Worm (Caenorhabditis elegans) whole organism, mixed stage, embryonic: ENCODE results near the gene nhr-71.

Experiments
- M03D4.4 ChIP-seq: sonication (generic microtip); optimal IDR thresholded peaks from 2 replicates; lab custom pipeline; 2017; ENCODE audit warnings: mild to moderate bottlenecking, missing genetic modification characterization, missing compliant biosample characterization
- bed-3 ChIP-seq: fragments of 200-800 bp; sonication (Bioruptor generic); optimal IDR thresholded peaks from 3 replicates; lab custom pipeline; 2018; ENCODE audit warnings: mild to moderate bottlenecking, missing genetic modification characterization, moderate library complexity, missing compliant biosample characterization
- blmp-1 ChIP-seq: fragments of 150-350 bp; optimal IDR thresholded peaks from 2 replicates; lab custom pipeline; 2014; ENCODE audit warnings: missing biosample characterization, missing genetic modification characterization
- ceh-43 ChIP-seq: fragments of 200-800 bp; sonication (Bioruptor generic); optimal IDR thresholded peaks from 2 replicates; lab custom pipeline; 2018; ENCODE audit warnings: mild to moderate bottlenecking, missing genetic modification characterization, moderate library complexity, missing compliant biosample characterization
- ceh-83 ChIP-seq: fragments of 200-800 bp; sonication (Bioruptor generic); optimal IDR thresholded peaks from 2 replicates; lab custom pipeline; 2018; ENCODE audit warnings: mild to moderate bottlenecking, missing genetic modification characterization, missing compliant biosample characterization
- ces-1 ChIP-seq: fragments of 150-350 bp; optimal IDR thresholded peaks from 2 replicates; lab custom pipeline; 2014; ENCODE audit warnings: missing biosample characterization, missing genetic modification reagents, missing genetic modification characterization
- drap-1 ChIP-seq: fragments of 200-800 bp; sonication (Bioruptor generic); optimal IDR thresholded peaks from 3 replicates; lab custom pipeline; 2018; ENCODE audit warnings: mild to moderate bottlenecking, missing genetic modification characterization, missing compliant biosample characterization
- elt-1 ChIP-seq: sonication (generic microtip); optimal IDR thresholded peaks from 2 replicates; lab custom pipeline; 2017; ENCODE audit warnings: missing genetic modification characterization, mild to moderate bottlenecking, missing compliant biosample characterization, antibody characterized with exemption, moderate library complexity, borderline replicate concordance; ENCODE audit not compliant: insufficient read depth
- elt-3 ChIP-seq: fragments of 150-350 bp; optimal IDR thresholded peaks from 2 replicates; lab custom pipeline; 2014; ENCODE audit warnings: missing biosample characterization, missing genetic modification characterization
- flh-1 ChIP-seq: fragments of 200-800 bp; sonication (Bioruptor generic); optimal IDR thresholded peaks from 2 replicates; lab custom pipeline; 2018; ENCODE audit warnings: mild to moderate bottlenecking, missing genetic modification characterization, moderate library complexity, missing compliant biosample characterization
- ham-2 ChIP-seq: fragments of 200-800 bp; sonication (Bioruptor generic); optimal IDR thresholded peaks from 2 replicates; lab custom pipeline; 2018; ENCODE audit warnings: mild to moderate bottlenecking, missing genetic modification characterization, missing compliant biosample characterization
- hlh-1 ChIP-seq: fragments of 150-350 bp; optimal IDR thresholded peaks from 2 replicates; lab custom pipeline; 2014; ENCODE audit warnings: missing biosample characterization, missing genetic modification reagents, missing genetic modification characterization
- lin-32 ChIP-seq: fragments of 200-800 bp; sonication (Bioruptor generic); optimal IDR thresholded peaks from 2 replicates; lab custom pipeline; 2018; ENCODE audit warnings: mild to moderate bottlenecking, missing genetic modification characterization, missing compliant biosample characterization
- lsy-2 ChIP-seq: fragments of 150-350 bp; optimal IDR thresholded peaks from 2 replicates; lab custom pipeline; 2014; ENCODE audit warnings: missing biosample characterization, missing genetic modification characterization
- mab-5 ChIP-seq: fragments of 150-350 bp; optimal IDR thresholded peaks from 2 replicates; lab custom pipeline; 2014; ENCODE audit warnings: missing biosample characterization, missing genetic modification characterization
- mep-1 ChIP-seq: fragments of 150-350 bp; optimal IDR thresholded peaks from 2 replicates; lab custom pipeline; 2017; ENCODE audit warnings: missing biosample characterization, missing genetic modification reagents, missing genetic modification characterization, inconsistent platforms
- mls-2 ChIP-seq: sonication (generic microtip); optimal IDR thresholded peaks from 2 replicates; lab custom pipeline; 2016; ENCODE audit warnings: mild to moderate bottlenecking, missing genetic modification characterization, moderate library complexity, missing compliant biosample characterization
- nhr-12 ChIP-seq: fragments of 150-350 bp; optimal IDR thresholded peaks from 2 replicates; lab custom pipeline; 2014; ENCODE audit warnings: missing biosample characterization, missing genetic modification characterization
- nhr-2 ChIP-seq: fragments of 150-350 bp; optimal IDR thresholded peaks from 2 replicates; lab custom pipeline; 2014; ENCODE audit warnings: missing biosample characterization, missing genetic modification characterization
- nhr-237 ChIP-seq: fragments of 150-350 bp; optimal IDR thresholded peaks from 2 replicates; lab custom pipeline; 2014; ENCODE audit warnings: missing biosample characterization, missing genetic modification characterization
- nhr-28 ChIP-seq: fragments of 150-350 bp; optimal IDR thresholded peaks from 2 replicates; lab custom pipeline; 2014; ENCODE audit warnings: missing biosample characterization, missing genetic modification characterization
- nhr-76 ChIP-seq: sonication (generic microtip); optimal IDR thresholded peaks from 2 replicates; lab custom pipeline; 2017; ENCODE audit warnings: missing biosample characterization, missing genetic modification characterization
- pha-4 ChIP-seq: fragments of 150-350 bp; optimal IDR thresholded peaks from 2 replicates; lab custom pipeline; 2018; ENCODE audit warnings: missing biosample characterization, missing genetic modification reagents, missing genetic modification characterization
- sem-2 ChIP-seq: fragments of 200-800 bp; sonication (Bioruptor generic); optimal IDR thresholded peaks from 2 replicates; lab custom pipeline; 2018; ENCODE audit warnings: mild to moderate bottlenecking, missing genetic modification characterization, missing compliant biosample characterization
- snpc-4 ChIP-seq: fragments of 150-350 bp; optimal IDR thresholded peaks from 2 replicates; lab custom pipeline; 2014; ENCODE audit warnings: missing biosample characterization, missing genetic modification characterization
- sptf-1 ChIP-seq: sonication (generic microtip); optimal IDR thresholded peaks from 2 replicates; lab custom pipeline; 2017; ENCODE audit warnings: mild to moderate bottlenecking, missing genetic modification characterization, moderate library complexity, missing compliant biosample characterization
- tbx-8 ChIP-seq: fragments of 200-800 bp; sonication (Bioruptor generic); optimal IDR thresholded peaks from 2 replicates; lab custom pipeline; 2018; ENCODE audit warnings: mild to moderate bottlenecking, missing genetic modification characterization, moderate library complexity, missing compliant biosample characterization
- unc-120 ChIP-seq: sonication (generic microtip); optimal IDR thresholded peaks from 2 replicates; lab custom pipeline; 2017; ENCODE audit warnings: missing genetic modification characterization, missing compliant biosample characterization; ENCODE audit not compliant: poor library complexity, severe bottlenecking
- unc-39 ChIP-seq: fragments of 150-350 bp; optimal IDR thresholded peaks from 2 replicates; lab custom pipeline; 2014; ENCODE audit warnings: missing biosample characterization, missing genetic modification characterization
- unc-62 ChIP-seq: fragments of 150-350 bp; optimal IDR thresholded peaks from 2 replicates; lab custom pipeline; 2014; ENCODE audit warnings: missing biosample characterization, missing genetic modification reagents, missing genetic modification characterization
- zip-8 ChIP-seq: fragments of 150-350 bp; optimal IDR thresholded peaks from 2 replicates; lab custom pipeline; 2014; ENCODE audit warnings: missing biosample characterization, missing genetic modification characterization

Gene nhr-71

DNA sequence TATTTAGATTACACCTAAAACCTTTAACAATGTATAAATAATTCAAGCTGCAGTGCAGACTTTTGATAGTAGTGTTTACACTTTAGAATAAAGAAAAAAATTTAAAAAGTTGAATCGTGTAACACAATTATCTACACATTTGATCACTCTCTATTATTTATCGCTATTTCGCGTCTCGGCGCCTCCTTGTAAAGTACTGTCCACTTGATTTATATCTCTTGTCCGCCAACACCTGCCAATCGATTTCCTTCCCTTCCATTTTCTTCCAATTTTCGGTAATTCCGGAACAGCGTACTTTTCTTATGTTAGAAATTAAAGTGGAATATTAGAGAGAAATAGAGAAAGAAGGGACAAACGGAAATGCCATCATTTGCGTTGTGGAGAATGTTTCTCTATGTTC is 1.6 kb upstream of the nhr-71 start:
- TF ChIP-seq nhr-28 (tag; lab: Kevin White, UChicago), result no peak
- no peak for TF ChIP-seq drap-1
- no peak for TF ChIP-seq elt-3 (tag; lab: Kevin White, UChicago)
- TF ChIP-seq tbx-8, result no peak
- peak; percentile 24 for TF ChIP-seq unc-62 (GFP tag; lab: Kevin White, UChicago)
- TF ChIP-seq elt-1, result peak; percentile 44
- peak; percentile 27 for TF ChIP-seq pha-4 (tag; lab: Kevin White, UChicago)

ce11 chrX:13746231-13746630 is 884 bp upstream of the nhr-71 start:
- TF ChIP-seq snpc-4 (tag; lab: Kevin White, UChicago) (no peak), mep-1 (tag; lab: Kevin White, UChicago) (no peak), unc-39 (tag; lab: Kevin White, UChicago) (no peak), ceh-83 (no peak), nhr-2 (tag; lab: Kevin White, UChicago) (no peak), blmp-1 (tag; lab: Kevin White, UChicago) (no peak), M03D4.4 (tag; lab: Kevin White, UChicago) (no peak), bed-3 (GFP tag; lab: Kevin White, UChicago) (no peak), mab-5 (tag; lab: Kevin White, UChicago) (no peak), nhr-237 (no peak), elt-3 (tag; lab: Kevin White, UChicago) (no peak), flh-1 (no peak), mls-2 (no peak), elt-1 (no peak), nhr-28 (tag; lab: Kevin White, UChicago) (no peak), nhr-76 (no peak)

ce11 chrX:13747997-13748396 is 882 bp downstream of the nhr-71 start:
- TF ChIP-seq unc-62 (GFP tag; lab: Kevin White, UChicago) (no peak), pha-4 (tag; lab: Kevin White, UChicago) (no peak), sptf-1 (tag; lab: Kevin White, UChicago) (no peak), snpc-4 (tag; lab: Kevin White, UChicago) (no peak), mab-5 (tag; lab: Kevin White, UChicago) (no peak), M03D4.4 (tag; lab: Kevin White, UChicago) (no peak), lsy-2 (tag; lab: Kevin White, UChicago) (no peak), elt-3 (tag; lab: Kevin White, UChicago) (no peak), ham-2 (GFP tag; lab: Kevin White, UChicago) (no peak), nhr-28 (tag; lab: Kevin White, UChicago) (no peak), mls-2 (no peak), lin-32 (GFP tag; lab: Kevin White, UChicago) (no peak), blmp-1 (tag; lab: Kevin White, UChicago) (no peak), hlh-1 (tag; lab: Kevin White, UChicago) (no peak), ceh-43 (GFP tag; lab: Kevin White, UChicago) (no peak), zip-8 (tag; lab: Kevin White, UChicago) (no peak), ceh-83 (no peak), unc-120 (tag; lab: Kevin White, UChicago) (no peak)

DNA sequence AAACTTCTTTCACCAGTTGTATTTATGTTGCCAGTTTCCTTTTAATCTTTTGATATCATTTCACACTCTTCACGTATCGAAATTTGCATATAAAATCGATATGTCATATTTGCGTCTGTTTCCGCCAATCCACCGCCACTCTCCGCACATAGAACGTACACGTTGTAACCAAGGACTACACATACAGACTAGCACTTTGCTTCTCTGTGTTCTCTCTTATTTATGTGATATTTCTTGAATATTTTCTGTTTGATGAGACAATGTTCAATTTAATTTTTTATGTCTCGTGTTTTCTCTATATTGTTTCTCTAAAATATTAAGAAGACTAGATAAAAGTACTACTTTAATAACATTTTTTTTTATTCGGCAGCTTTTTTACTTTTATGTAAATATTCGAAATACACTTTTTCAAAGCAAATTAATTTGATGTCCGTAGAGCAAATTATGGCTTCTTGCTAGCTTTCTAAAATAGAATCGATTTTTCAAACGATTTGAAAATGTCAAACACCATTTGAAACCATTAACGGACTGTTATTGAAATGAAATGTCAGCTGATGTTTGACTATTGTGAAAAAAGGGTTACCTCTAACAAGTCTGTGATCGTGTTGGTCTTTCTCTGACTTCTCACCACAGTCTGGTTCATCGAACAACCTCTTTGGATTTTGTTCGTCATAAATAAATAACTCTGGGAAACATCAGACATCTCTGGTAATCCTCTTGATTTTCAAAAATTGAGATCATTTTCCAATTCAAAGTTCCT is 5.9 kb downstream of the nhr-71 start:
- TF ChIP-seq hlh-1 (tag; lab: Kevin White, UChicago), result peak; percentile 4
- TF ChIP-seq lin-32 (GFP tag; lab: Kevin White, UChicago), result no peak
- TF ChIP-seq elt-3 (tag; lab: Kevin White, UChicago), result no peak
- TF ChIP-seq ces-1 (GFP tag; lab: Kevin White, UChicago), result no peak
- no peak for TF ChIP-seq sem-2 (GFP tag; lab: Kevin White, UChicago)
- TF ChIP-seq bed-3 (GFP tag; lab: Kevin White, UChicago), result no peak

DNA sequence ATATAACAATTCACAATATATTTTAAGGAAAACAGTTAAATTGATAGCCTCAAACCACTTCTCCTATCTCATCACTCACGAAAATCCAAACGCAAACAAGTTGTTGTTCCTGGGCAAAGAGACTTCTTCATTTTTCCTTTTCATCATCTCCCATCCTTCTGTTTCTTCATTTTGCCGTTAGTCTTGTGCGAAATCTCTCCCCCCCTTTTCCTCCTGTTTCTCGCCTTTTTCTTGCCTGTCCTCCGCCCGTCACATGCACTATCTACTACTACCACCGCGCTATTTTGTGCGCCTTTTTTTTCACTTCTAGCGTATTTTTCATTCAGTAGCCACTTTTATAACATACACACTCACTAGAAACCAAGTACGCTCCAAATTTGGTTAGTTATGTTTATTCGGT is 7.4 kb downstream of the nhr-71 start:
- TF ChIP-seq unc-120 (tag; lab: Kevin White, UChicago) (peak; percentile 23), ces-1 (GFP tag; lab: Kevin White, UChicago) (peak; percentile 45), nhr-12 (tag; lab: Kevin White, UChicago) (no peak)
